Fruit fly (Drosophila melanogaster): Measurements from ENCODE around the gene THG.

DNA sequence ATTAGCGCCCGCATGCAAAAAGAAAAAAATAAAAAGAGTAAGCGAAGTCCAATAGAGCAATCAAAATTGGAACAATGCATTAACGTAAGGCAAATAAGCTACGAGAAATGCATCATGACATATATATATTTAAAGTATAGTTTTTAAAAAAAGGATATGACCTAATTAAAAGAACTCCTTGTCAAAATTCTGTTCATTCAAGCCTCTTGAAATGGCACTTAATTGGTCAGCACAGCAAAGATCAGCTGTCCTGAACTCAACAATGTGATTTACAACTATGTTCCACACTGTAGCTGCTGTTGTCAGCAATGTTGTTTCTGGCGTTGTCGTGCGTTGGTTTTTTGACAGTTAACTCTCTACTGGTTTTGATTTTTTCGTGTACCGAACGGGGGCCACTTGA lies 7.7 kb downstream of the THG start:
- TF ChIP-seq usp (GFP tag; optimal IDR thresholded peaks at IDR 0.05) (no peak), CG8478 (optimal IDR thresholded peaks at IDR 0.05) (no peak)
